Fruit fly (Drosophila melanogaster) whole organism, embryonic: Measurements from ENCODE around the gene RpL24-like.

ENCODE experiments used
- CG10267 ChIP-seq: fragments of 200-800 bp; sonication (Bioruptor generic); optimal IDR thresholded peaks from 2 replicates; lab custom pipeline; 2018; ENCODE audit warnings: missing biosample characterization, mild to moderate bottlenecking, missing genetic modification characterization, moderate library complexity
- CG11560 ChIP-seq: fragments of 200-800 bp; sonication (Bioruptor generic); IDR thresholded peaks from 3 replicates; pipeline ENCODE4 v1.3.6; 2022; ENCODE audit warnings: missing biosample characterization, missing genetic modification characterization
- CG12155 ChIP-seq: fragments of 200-800 bp; sonication (Bioruptor generic); optimal IDR thresholded peaks from 3 replicates; lab custom pipeline; 2016; ENCODE audit warnings: missing biosample characterization, missing genetic modification characterization
- CG13894 ChIP-seq: fragments of 200-800 bp; sonication (Bioruptor generic); optimal IDR thresholded peaks from 3 replicates; lab custom pipeline; 2018; ENCODE audit warnings: missing biosample characterization, mild to moderate bottlenecking, missing genetic modification characterization, moderate library complexity
- CG14710 ChIP-seq: fragments of 200-800 bp; sonication (Bioruptor generic); optimal IDR thresholded peaks from 3 replicates; lab custom pipeline; 2019; ENCODE audit warnings: missing biosample characterization, mild to moderate bottlenecking, missing genetic modification characterization, moderate library complexity
- CG15011 ChIP-seq: fragments of 200-800 bp; sonication (Bioruptor generic); optimal IDR thresholded peaks from 3 replicates; lab custom pipeline; 2018; ENCODE audit warnings: missing biosample characterization, mild to moderate bottlenecking, missing genetic modification characterization
- CG15514 ChIP-seq: fragments of 200-800 bp; sonication (Bioruptor generic); optimal IDR thresholded peaks from 3 replicates; lab custom pipeline; 2017; ENCODE audit warnings: missing biosample characterization, missing genetic modification characterization, mild to moderate bottlenecking, moderate library complexity, missing genetic modification reagents
- CG17359 ChIP-seq: fragments of 200-800 bp; sonication (Bioruptor generic); optimal IDR thresholded peaks from 3 replicates; lab custom pipeline; 2018; ENCODE audit warnings: missing biosample characterization, mild to moderate bottlenecking, missing genetic modification characterization, moderate library complexity
- CG17802 ChIP-seq: fragments of 200-800 bp; sonication (Bioruptor generic); optimal IDR thresholded peaks from 2 replicates; lab custom pipeline; 2018; ENCODE audit warnings: missing biosample characterization, mild to moderate bottlenecking, missing genetic modification characterization, moderate library complexity
- CG17829 ChIP-seq: fragments of 200-800 bp; optimal IDR thresholded peaks from 2 replicates; lab custom pipeline; 2019; ENCODE audit warnings: missing biosample characterization, mild to moderate bottlenecking, missing genetic modification characterization, moderate library complexity
- CG2120 ChIP-seq: fragments of 200-800 bp; sonication (Bioruptor generic); optimal IDR thresholded peaks from 3 replicates; lab custom pipeline; 2016; ENCODE audit warnings: missing biosample characterization, missing genetic modification characterization
- CG30431 ChIP-seq: fragments of 200-800 bp; sonication (Bioruptor generic); optimal IDR thresholded peaks from 2 replicates; lab custom pipeline; 2017; ENCODE audit warnings: missing biosample characterization, missing genetic modification characterization
- CG34224 ChIP-seq: fragments of 200-800 bp; sonication (Bioruptor generic); IDR thresholded peaks from 3 replicates; pipeline ENCODE4 v1.3.6; 2022; ENCODE audit warnings: missing biosample characterization, missing genetic modification characterization; ENCODE audit not compliant: partially characterized antibody
- CG4730 ChIP-seq: fragments of 200-800 bp; sonication (Bioruptor generic); IDR thresholded peaks from 2 replicates; pipeline ENCODE4 v1.3.6; 2022; ENCODE audit warnings: missing biosample characterization, missing genetic modification characterization
- CG8290 ChIP-seq, 3 experiments: fragments of 200-800 bp; sonication (Bioruptor generic); optimal IDR thresholded peaks; 2 replicates each; lab custom pipeline; 2016 to 2019; ENCODE audit warnings: missing biosample characterization in 3 of 3, missing genetic modification characterization in 3 of 3, mild to moderate bottlenecking in 2 of 3, moderate library complexity in 1 of 3
- CG8388 ChIP-seq: fragments of 200-800 bp; sonication (Bioruptor generic); optimal IDR thresholded peaks from 2 replicates; lab custom pipeline; 2019; ENCODE audit warnings: missing biosample characterization, mild to moderate bottlenecking, missing genetic modification characterization, moderate library complexity
- CG9727 ChIP-seq: fragments of 200-800 bp; sonication (Bioruptor generic); optimal IDR thresholded peaks from 3 replicates; lab custom pipeline; 2017; ENCODE audit warnings: missing biosample characterization, mild to moderate bottlenecking, missing genetic modification characterization
- D19A ChIP-seq: fragments of 200-800 bp; optimal IDR thresholded peaks from 3 replicates; lab custom pipeline; 2019; ENCODE audit warnings: missing biosample characterization, mild to moderate bottlenecking, missing genetic modification characterization, moderate library complexity
- Dip2 ChIP-seq: fragments of 200-800 bp; sonication (Bioruptor generic); IDR thresholded peaks from 2 replicates; pipeline ENCODE4 v1.3.6; 2022; ENCODE audit warnings: missing biosample characterization, missing genetic modification characterization
- E2f2 ChIP-seq: fragments of 200-800 bp; sonication (Bioruptor generic); IDR thresholded peaks from 2 replicates; pipeline ENCODE4 v1.3.6; 2022; ENCODE audit warnings: missing biosample characterization, missing genetic modification characterization
- H2.0 ChIP-seq: fragments of 200-800 bp; sonication (Bioruptor generic); IDR thresholded peaks from 2 replicates; pipeline ENCODE4 v1.3.6; 2022; ENCODE audit warnings: missing biosample characterization, missing genetic modification characterization
- HHEX ChIP-seq: fragments of 200-800 bp; sonication (Bioruptor generic); optimal IDR thresholded peaks from 3 replicates; lab custom pipeline; 2017; ENCODE audit warnings: missing biosample characterization, mild to moderate bottlenecking, missing genetic modification characterization, missing genetic modification reagents
- MTF-1 ChIP-seq: fragments of 200-800 bp; sonication (Bioruptor generic); optimal IDR thresholded peaks from 2 replicates; lab custom pipeline; 2018; ENCODE audit warnings: missing biosample characterization, mild to moderate bottlenecking, missing genetic modification characterization, borderline replicate concordance
- Neu2 ChIP-seq: fragments of 200-800 bp; sonication (Bioruptor generic); optimal IDR thresholded peaks from 3 replicates; lab custom pipeline; 2016; ENCODE audit warnings: missing biosample characterization, missing genetic modification characterization, borderline replicate concordance
- Nf-YC ChIP-seq: fragments of 200-800 bp; optimal IDR thresholded peaks from 3 replicates; lab custom pipeline; 2019; ENCODE audit warnings: missing biosample characterization, mild to moderate bottlenecking, missing genetic modification characterization, moderate library complexity
- Sox102F ChIP-seq: fragments of 200-800 bp; sonication (Bioruptor generic); optimal IDR thresholded peaks from 2 replicates; lab custom pipeline; 2018; ENCODE audit warnings: missing biosample characterization, mild to moderate bottlenecking, missing genetic modification characterization, moderate library complexity
- bab2 ChIP-seq: fragments of 200-800 bp; sonication (Bioruptor generic); optimal IDR thresholded peaks from 2 replicates; lab custom pipeline; 2016; ENCODE audit warnings: missing biosample characterization, missing genetic modification characterization
- bbx ChIP-seq: fragments of 200-800 bp; sonication (Bioruptor generic); IDR thresholded peaks from 2 replicates; pipeline ENCODE4 v1.3.6; 2022; ENCODE audit warnings: missing biosample characterization, missing genetic modification characterization; ENCODE audit not compliant: partially characterized antibody
- ci ChIP-seq: fragments of 200-800 bp; sonication (Bioruptor generic); IDR thresholded peaks from 3 replicates; pipeline ENCODE4 v1.3.6; 2022; ENCODE audit warnings: missing biosample characterization, missing genetic modification characterization
- crc ChIP-seq: fragments of 200-800 bp; sonication (Bioruptor generic); optimal IDR thresholded peaks from 2 replicates; lab custom pipeline; 2016; ENCODE audit warnings: missing biosample characterization, missing genetic modification characterization
- da ChIP-seq: fragments of 200-800 bp; sonication (Bioruptor generic); optimal IDR thresholded peaks from 2 replicates; lab custom pipeline; 2016; ENCODE audit warnings: missing biosample characterization, missing genetic modification characterization
- dan ChIP-seq: fragments of 200-800 bp; sonication (Bioruptor generic); IDR thresholded peaks from 2 replicates; pipeline ENCODE4 v1.3.6; 2022; ENCODE audit warnings: missing biosample characterization, missing genetic modification characterization
- dm ChIP-seq: fragments of 200-800 bp; sonication (Bioruptor generic); optimal IDR thresholded peaks from 3 replicates; lab custom pipeline; 2016; ENCODE audit warnings: missing biosample characterization, missing genetic modification characterization
- gro ChIP-seq: fragments of 200-800 bp; sonication (Bioruptor generic); optimal IDR thresholded peaks from 2 replicates; lab custom pipeline; 2016; ENCODE audit warnings: missing biosample characterization, missing genetic modification characterization
- ham ChIP-seq: fragments of 200-800 bp; sonication (Bioruptor generic); IDR thresholded peaks from 2 replicates; pipeline ENCODE4 v1.3.6; 2022; ENCODE audit warnings: missing biosample characterization, missing genetic modification characterization
- jigr1 ChIP-seq: fragments of 200-800 bp; sonication (Bioruptor generic); IDR thresholded peaks from 3 replicates; pipeline ENCODE4 v1.3.6; 2022; ENCODE audit warnings: missing biosample characterization, missing genetic modification characterization
- kay ChIP-seq: fragments of 200-800 bp; sonication (Bioruptor generic); optimal IDR thresholded peaks from 2 replicates; lab custom pipeline; 2016; ENCODE audit warnings: missing biosample characterization, missing genetic modification characterization
- kni ChIP-seq: fragments of 200-800 bp; sonication (Bioruptor generic); optimal IDR thresholded peaks from 3 replicates; lab custom pipeline; 2017; ENCODE audit warnings: mild to moderate bottlenecking, missing biosample characterization, missing genetic modification reagents, missing genetic modification characterization
- pan ChIP-seq, 4 experiments: fragments of >200 bp in 3 of 4; fragments of 200-800 bp in 1 of 4; sonication (Bioruptor generic) in 1 of 4; optimal IDR thresholded peaks in 3 of 4; IDR thresholded peaks in 1 of 4; 2 replicates each; pipeline versions ENCODE4 v1.3.6 to Lab custom; 2017 to 2022; ENCODE audit warnings: missing biosample characterization in 2 of 4, missing genetic modification characterization in 2 of 4, mixed read lengths in 1 of 4
- pnt ChIP-seq: fragments of 200-800 bp; sonication (Bioruptor generic); optimal IDR thresholded peaks from 3 replicates; lab custom pipeline; 2016; ENCODE audit warnings: missing biosample characterization, missing genetic modification characterization
- pzg ChIP-seq: fragments of 200-800 bp; sonication (Bioruptor generic); optimal IDR thresholded peaks from 3 replicates; lab custom pipeline; 2018; ENCODE audit warnings: missing biosample characterization, mild to moderate bottlenecking, missing genetic modification characterization, moderate library complexity
- ranshi ChIP-seq: fragments of 200-800 bp; sonication (Bioruptor generic); IDR thresholded peaks from 2 replicates; pipeline ENCODE4 v1.3.6; 2022; ENCODE audit warnings: missing biosample characterization, missing genetic modification characterization
- sisA ChIP-seq: fragments of 200-800 bp; sonication (Bioruptor generic); IDR thresholded peaks from 2 replicates; pipeline ENCODE4 v1.3.6; 2022; ENCODE audit warnings: missing biosample characterization, missing genetic modification characterization
- stwl ChIP-seq: fragments of 200-800 bp; sonication (Bioruptor generic); optimal IDR thresholded peaks from 3 replicates; lab custom pipeline; 2018; ENCODE audit warnings: missing biosample characterization, mild to moderate bottlenecking, missing genetic modification characterization, moderate library complexity
- ttk ChIP-seq: fragments of 200-800 bp; sonication (Bioruptor generic); IDR thresholded peaks from 2 replicates; pipeline ENCODE4 v2.1.2; 2022; ENCODE audit warnings: missing biosample characterization, missing genetic modification characterization
- vvl ChIP-seq: fragments of 200-800 bp; sonication (Bioruptor generic); IDR thresholded peaks from 2 replicates; pipeline ENCODE4 v1.3.6; 2022; ENCODE audit warnings: missing biosample characterization, missing genetic modification characterization
- wdn ChIP-seq: fragments of 200-800 bp; sonication (Bioruptor generic); IDR thresholded peaks from 2 replicates; pipeline ENCODE4 v1.3.6; 2022; ENCODE audit warnings: missing biosample characterization, missing genetic modification characterization
- zfh1 ChIP-seq: fragments of 200-800 bp; sonication (Bioruptor generic); IDR thresholded peaks from 3 replicates; pipeline ENCODE4 v1.3.6; 2022; ENCODE audit warnings: missing biosample characterization, missing genetic modification characterization
- zfh2 ChIP-seq: fragments of 200-800 bp; sonication (Bioruptor generic); optimal IDR thresholded peaks from 2 replicates; lab custom pipeline; 2016; ENCODE audit warnings: missing biosample characterization, missing genetic modification characterization

The RpL24-like gene

DNA sequence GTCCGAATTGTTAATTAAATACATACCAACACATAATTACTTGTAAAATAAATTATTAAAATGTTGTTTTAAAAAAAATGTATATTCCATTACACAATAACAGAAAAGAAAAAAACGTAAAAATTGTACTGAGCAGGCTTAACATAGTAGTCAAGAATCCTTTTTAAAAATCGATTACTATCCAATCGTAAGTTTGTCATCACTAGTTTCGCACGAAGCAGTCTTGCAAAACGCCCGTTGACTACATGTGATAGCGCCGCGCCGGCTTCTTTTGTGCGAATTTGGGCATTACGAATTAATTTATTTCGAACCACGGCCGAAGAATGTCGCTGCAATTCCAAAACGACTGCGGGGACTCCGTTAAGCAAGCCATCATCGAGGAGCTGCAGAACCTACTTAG, 19.0 kb downstream of the RpL24-like start, which contains the start of gene Ipo9 (continued):
- TF ChIP-seq E2f2 (GFP tag; lab: Robert Waterston, UW) (peak; percentile 79), pnt (GFP tag; lab: Kevin White, UChicago) (no peak), ranshi (GFP tag; lab: Robert Waterston, UW) (no peak), CG34224 (GFP tag; lab: Robert Waterston, UW) (peak; percentile 30; the same call in 1 of the 3 replicates), CG15514 (GFP tag; lab: Kevin White, UChicago) (peak; percentile 21), bab2 (GFP tag; lab: Kevin White, UChicago) (no peak), CG17359 (tag; lab: Kevin White, UChicago) (peak; percentile 74), D19A (no peak), CG9727 (GFP tag; lab: Kevin White, UChicago) (no peak), CG8388 (no peak), CG11560 (no peak), CG8290 (GFP tag; optimal IDR thresholded peaks at IDR 0.05; lab: Kevin White, UChicago) (no peak), CG8290 (tag; optimal IDR thresholded peaks at IDR 0.05; lab: Kevin White, UChicago) (no peak), HHEX (no peak), pzg (peak; percentile 46), vvl (GFP tag; lab: Robert Waterston, UW) (0 out of 2 replicates have a peak, but pooled peaks have one; percentile 16), CG13894 (tag; lab: Kevin White, UChicago) (no peak), Nf-YC (tag; lab: Kevin White, UChicago) (no peak), dm (GFP tag; lab: Kevin White, UChicago) (peak; percentile 43), CG10267 (tag; lab: Kevin White, UChicago) (peak; percentile 78)
- TF ChIP-seq, all 482 proteins: peak for 33

DNA sequence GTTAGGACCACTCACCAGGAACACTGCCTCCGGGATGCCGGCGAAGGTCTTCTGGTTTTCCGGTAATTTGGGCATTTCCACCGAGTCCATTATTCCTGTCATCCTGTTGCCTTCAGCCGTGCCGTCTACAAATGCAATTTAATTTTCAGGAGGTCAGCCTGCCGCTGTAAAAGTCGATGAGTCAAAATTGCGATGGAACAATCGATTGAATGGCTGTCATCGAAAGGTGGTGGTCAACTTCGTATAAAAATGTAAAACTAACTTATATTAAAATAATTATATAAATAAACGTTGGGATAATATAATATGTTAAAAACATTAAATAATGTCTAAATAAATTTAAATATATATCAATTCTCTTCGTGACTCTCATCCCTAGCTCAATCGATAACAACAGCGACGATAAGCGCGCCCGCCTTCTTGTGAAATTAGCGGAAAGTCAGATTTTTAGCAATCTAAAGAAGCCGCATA, 21.7 kb downstream of the RpL24-like start, which contains the start of the genes mgr and Irbp:
Gene mgr, minus strand, starts transcription at position 209 of the 471 bp plus-strand sequence.
Gene Irbp, plus strand, starts transcription at position 381 of the 471 bp plus-strand sequence.
- TF ChIP-seq CG15011 (GFP tag; lab: Kevin White, UChicago) (peak; percentile 65), Sox102F (GFP tag; lab: Kevin White, UChicago) (peak; percentile 94), jigr1 (GFP tag; lab: Robert Waterston, UW) (peak; percentile 72; the same call in 2 of the 3 replicates), CG30431 (GFP tag; lab: Kevin White, UChicago) (peak; percentile 79), ranshi (GFP tag; lab: Robert Waterston, UW) (peak; percentile 92), zfh1 (peak; percentile 93), bbx (GFP tag; lab: Robert Waterston, UW) (peak; percentile 78), Dip2 (GFP tag; lab: Robert Waterston, UW) (0 out of 2 replicates have a peak, but pooled peaks have one; percentile 18), CG12155 (GFP tag; lab: Kevin White, UChicago) (peak; percentile 87), kay (GFP tag; lab: Kevin White, UChicago) (peak; percentile 90), CG17829 (tag; lab: Kevin White, UChicago) (peak; percentile 97), kni (GFP tag; lab: Kevin White, UChicago) (no peak), H2.0 (GFP tag; lab: Robert Waterston, UW) (peak; percentile 92), crc (no peak), MTF-1 (GFP tag; lab: Kevin White, UChicago) (peak; percentile 52), dan (peak; percentile 46; the same call in 1 of the 2 replicates), Neu2 (GFP tag; lab: Kevin White, UChicago) (peak; percentile 16), pan (optimal IDR thresholded peaks at IDR 0.05; lab: Kevin White, UChicago) (no peak), pan (GFP tag; optimal IDR thresholded peaks at IDR 0.05 in 1 of 2, IDR thresholded peaks at IDR 0.05 in 1 of 2) (peak in 1 of 2 experiments; percentile 96), da (GFP tag; lab: Kevin White, UChicago) (no peak), ci (GFP tag; lab: Robert Waterston, UW) (peak; percentile 95), stwl (tag; lab: Kevin White, UChicago) (peak; percentile 80), ttk (peak; percentile 93), wdn (GFP tag; lab: Robert Waterston, UW) (peak; percentile 92), zfh2 (GFP tag; lab: Kevin White, UChicago) (peak; percentile 68), CG2120 (peak; percentile 84), gro (GFP tag; lab: Kevin White, UChicago) (no peak), CG14710 (tag; lab: Kevin White, UChicago) (peak; percentile 94), CG4730 (peak; percentile 90), sisA (peak; percentile 91), CG17802 (tag; lab: Kevin White, UChicago) (peak; percentile 59), ham (GFP tag; lab: Robert Waterston, UW) (no peak; the same call in 1 of the 2 replicates)
